Worm (Caenorhabditis elegans) whole organism, young adult: ENCODE results near the gene F32H5.4.
A peak's percentile ranks its signal among the peaks of the same experiment; 100 is the strongest.

Source experiments
- C17E4.6 ChIP-seq: fragments of 200-800 bp; sonication (Bioruptor generic); IDR thresholded peaks from 2 replicates; pipeline ENCODE4 v1.3.6; 2022; ENCODE audit warnings: missing genetic modification reagents, missing genetic modification characterization, missing compliant biosample characterization
- F10E7.11 ChIP-seq: sonication (generic microtip); optimal IDR thresholded peaks from 2 replicates; lab custom pipeline; 2017; ENCODE audit warnings: mild to moderate bottlenecking, missing genetic modification characterization, moderate library complexity, missing compliant biosample characterization
- F39B2.1 ChIP-seq: fragments of 200-800 bp; sonication (Bioruptor generic); IDR thresholded peaks from 2 replicates; pipeline ENCODE4 v1.3.6; 2022; ENCODE audit warnings: missing genetic modification reagents, missing genetic modification characterization, missing compliant biosample characterization
- F55B11.4 ChIP-seq: sonication (generic microtip); optimal IDR thresholded peaks from 2 replicates; lab custom pipeline; 2016; ENCODE audit warnings: missing compliant biosample characterization, missing genetic modification characterization, borderline replicate concordance; ENCODE audit not compliant: insufficient read depth
- Y53F4B.3 ChIP-seq: fragments of 200-800 bp; sonication (Bioruptor generic); IDR thresholded peaks from 2 replicates; pipeline ENCODE4 v1.3.6; 2022; ENCODE audit warnings: missing genetic modification reagents, missing genetic modification characterization, missing compliant biosample characterization
- Y53G8AR.9 ChIP-seq: fragments of 200-800 bp; sonication (Bioruptor generic); conservative IDR thresholded peaks from 2 replicates; pipeline ENCODE4 v1.3.6; 2022; ENCODE audit warnings: missing genetic modification reagents, missing genetic modification characterization, missing compliant biosample characterization
- Y67H2A.10 ChIP-seq: fragments of 200-800 bp; sonication (Bioruptor generic); conservative IDR thresholded peaks from 2 replicates; pipeline ENCODE4 v1.3.6; 2022; ENCODE audit warnings: missing genetic modification reagents, missing genetic modification characterization, missing compliant biosample characterization
- Y79H2A.3 ChIP-seq: fragments of 200-800 bp; sonication (Bioruptor generic); conservative IDR thresholded peaks from 2 replicates; pipeline ENCODE4 v1.3.6; 2022; ENCODE audit warnings: missing genetic modification reagents, missing genetic modification characterization, missing compliant biosample characterization
- Y95B8A.8 ChIP-seq: fragments of 200-800 bp; sonication (Bioruptor generic); IDR thresholded peaks from 2 replicates; pipeline ENCODE4 v1.3.6; 2022; ENCODE audit warnings: missing genetic modification reagents, missing genetic modification characterization, missing compliant biosample characterization
- akir-1 ChIP-seq: fragments of 200-800 bp; sonication (Bioruptor generic); optimal IDR thresholded peaks from 2 replicates; lab custom pipeline; 2018; ENCODE audit warnings: mild to moderate bottlenecking, missing genetic modification characterization, moderate library complexity, missing compliant biosample characterization
- aptf-2 ChIP-seq: fragments of 200-800 bp; sonication (Bioruptor generic); conservative IDR thresholded peaks from 2 replicates; pipeline ENCODE4 v1.3.6; 2022; ENCODE audit warnings: missing genetic modification reagents, missing genetic modification characterization, missing compliant biosample characterization
- aptf-3 ChIP-seq: fragments of 200-800 bp; sonication (Bioruptor generic); IDR thresholded peaks from 2 replicates; pipeline ENCODE4 v1.3.6; 2022; ENCODE audit warnings: missing genetic modification characterization, missing compliant biosample characterization
- attf-3 ChIP-seq: fragments of 200-800 bp; sonication (Bioruptor generic); conservative IDR thresholded peaks from 2 replicates; pipeline ENCODE4 v1.3.6; 2022; ENCODE audit warnings: missing genetic modification reagents, missing genetic modification characterization, missing compliant biosample characterization
- attf-5 ChIP-seq: fragments of 200-800 bp; sonication (Bioruptor generic); optimal IDR thresholded peaks from 2 replicates; lab custom pipeline; 2018; ENCODE audit warnings: mild to moderate bottlenecking, missing genetic modification characterization, missing compliant biosample characterization
- attf-6 ChIP-seq: fragments of 200-800 bp; sonication (Bioruptor generic); IDR thresholded peaks from 2 replicates; pipeline ENCODE4 v1.3.6; 2022; ENCODE audit warnings: missing genetic modification reagents, missing genetic modification characterization, missing compliant biosample characterization
- bed-2 ChIP-seq: fragments of 200-800 bp; sonication (Bioruptor generic); IDR thresholded peaks from 2 replicates; pipeline ENCODE4 v1.3.6; 2022; ENCODE audit warnings: missing genetic modification reagents, missing genetic modification characterization, missing compliant biosample characterization
- cebp-1 ChIP-seq, 2 experiments: fragments of 200-800 bp in 1 of 2; sonication (Bioruptor generic) in 1 of 2; sonication (generic microtip) in 1 of 2; IDR thresholded peaks in 1 of 2; optimal IDR thresholded peaks in 1 of 2; 2 replicates each; pipeline versions ENCODE4 v1.3.6 to Lab custom; 2017 to 2022; ENCODE audit warnings: missing compliant biosample characterization in 2 of 2, missing genetic modification characterization in 2 of 2, mild to moderate bottlenecking in 1 of 2, missing genetic modification reagents in 1 of 2, moderate library complexity in 1 of 2
- cebp-2 ChIP-seq: fragments of 200-800 bp; sonication (Bioruptor generic); IDR thresholded peaks from 2 replicates; pipeline ENCODE4 v1.3.6; 2022; ENCODE audit warnings: missing genetic modification characterization, missing compliant biosample characterization
- ceh-40 ChIP-seq: fragments of 200-800 bp; sonication (Bioruptor generic); IDR thresholded peaks from 2 replicates; pipeline ENCODE4 v1.3.6; 2022; ENCODE audit warnings: missing genetic modification characterization, missing compliant biosample characterization
- ceh-91 ChIP-seq: fragments of 200-800 bp; sonication (Bioruptor generic); IDR thresholded peaks from 2 replicates; pipeline ENCODE4 v1.3.6; 2022; ENCODE audit warnings: missing genetic modification reagents, missing genetic modification characterization, missing compliant biosample characterization
- dpl-1 ChIP-seq: fragments of 150-350 bp; optimal IDR thresholded peaks from 2 replicates; lab custom pipeline; 2014; ENCODE audit warnings: missing biosample characterization, missing genetic modification reagents, missing genetic modification characterization
- hlh-12 ChIP-seq: sonication (generic microtip); optimal IDR thresholded peaks from 2 replicates; lab custom pipeline; 2016; ENCODE audit warnings: missing genetic modification characterization, missing compliant biosample characterization
- hmg-1.2 ChIP-seq: fragments of 200-800 bp; sonication (Bioruptor generic); IDR thresholded peaks from 2 replicates; pipeline ENCODE4 v1.3.6; 2022; ENCODE audit warnings: missing genetic modification reagents, missing genetic modification characterization, missing compliant biosample characterization
- hmg-20 ChIP-seq: fragments of 200-800 bp; sonication (Bioruptor generic); IDR thresholded peaks from 2 replicates; pipeline ENCODE4 v1.3.6; 2022; ENCODE audit warnings: missing genetic modification reagents, missing genetic modification characterization, missing compliant biosample characterization
- lag-1 ChIP-seq: fragments of 200-800 bp; sonication (Bioruptor generic); IDR thresholded peaks from 2 replicates; pipeline ENCODE4 v1.3.6; 2022; ENCODE audit warnings: missing genetic modification reagents, missing genetic modification characterization, missing compliant biosample characterization
- lin-26 ChIP-seq: fragments of 200-800 bp; sonication (Bioruptor generic); IDR thresholded peaks from 2 replicates; pipeline ENCODE4 v1.3.6; 2022; ENCODE audit warnings: missing genetic modification reagents, missing genetic modification characterization, missing compliant biosample characterization
- lin-35 ChIP-seq, 3 experiments: fragments of 150-350 bp in 2 of 3; sonication (generic microtip) in 1 of 3; optimal IDR thresholded peaks; 2 replicates each; lab custom pipeline; 2014 to 2018; ENCODE audit warnings: missing biosample characterization in 3 of 3, missing genetic modification characterization in 3 of 3, missing genetic modification reagents in 3 of 3
- lin-40 ChIP-seq: sonication (generic microtip); optimal IDR thresholded peaks from 2 replicates; lab custom pipeline; 2016; ENCODE audit warnings: missing genetic modification characterization, mild to moderate bottlenecking, missing compliant biosample characterization, missing genotype, missing genetic modification reagents
- lir-1 ChIP-seq: fragments of 200-800 bp; sonication (Bioruptor generic); conservative IDR thresholded peaks from 2 replicates; pipeline ENCODE4 v1.3.6; 2022; ENCODE audit warnings: missing genetic modification reagents, missing genetic modification characterization, missing compliant biosample characterization
- madf-10 ChIP-seq: sonication (generic microtip); optimal IDR thresholded peaks from 2 replicates; lab custom pipeline; 2016; ENCODE audit warnings: mild to moderate bottlenecking, missing genetic modification characterization, missing compliant biosample characterization
- madf-3 ChIP-seq: fragments of 200-800 bp; sonication (Bioruptor generic); IDR thresholded peaks from 2 replicates; pipeline ENCODE4 v1.3.6; 2022; ENCODE audit warnings: missing genetic modification reagents, missing genetic modification characterization, missing compliant biosample characterization
- madf-8 ChIP-seq: fragments of 200-800 bp; sonication (Bioruptor generic); conservative IDR thresholded peaks from 2 replicates; pipeline ENCODE4 v1.3.6; 2022; ENCODE audit warnings: missing genetic modification reagents, missing genetic modification characterization, missing compliant biosample characterization
- mcd-1 ChIP-seq: fragments of 200-800 bp; sonication (Bioruptor generic); IDR thresholded peaks from 2 replicates; pipeline ENCODE4 v1.3.6; 2022; ENCODE audit warnings: missing genetic modification reagents, missing genetic modification characterization, missing compliant biosample characterization
- nfya-2 ChIP-seq: fragments of 200-800 bp; sonication (Bioruptor generic); IDR thresholded peaks from 2 replicates; pipeline ENCODE4 v1.3.6; 2022; ENCODE audit warnings: missing genetic modification reagents, missing genetic modification characterization, missing compliant biosample characterization
- nhr-80 ChIP-seq: sonication (generic microtip); optimal IDR thresholded peaks from 2 replicates; lab custom pipeline; 2016; ENCODE audit warnings: missing genetic modification characterization, missing compliant biosample characterization
- pbrm-1 ChIP-seq: fragments of 200-800 bp; sonication (Bioruptor generic); IDR thresholded peaks from 2 replicates; pipeline ENCODE4 v1.3.6; 2022; ENCODE audit warnings: missing genetic modification reagents, missing genetic modification characterization, missing compliant biosample characterization
- pha-4 ChIP-seq: fragments of 150-350 bp; sonication (generic microtip); optimal IDR thresholded peaks from 2 replicates; lab custom pipeline; 2014; ENCODE audit warnings: missing biosample characterization, missing genetic modification reagents, missing genetic modification characterization
- rcor-1 ChIP-seq: fragments of 200-800 bp; sonication (Bioruptor generic); IDR thresholded peaks from 2 replicates; pipeline ENCODE4 v1.3.6; 2022; ENCODE audit warnings: missing genetic modification reagents, missing genetic modification characterization, missing compliant biosample characterization
- sea-2 ChIP-seq: fragments of 200-800 bp; sonication (Bioruptor generic); IDR thresholded peaks from 2 replicates; pipeline ENCODE4 v1.3.6; 2022; ENCODE audit warnings: missing genetic modification characterization, missing compliant biosample characterization
- snpc-3.4 ChIP-seq: sonication (generic microtip); optimal IDR thresholded peaks from 2 replicates; lab custom pipeline; 2017; ENCODE audit warnings: missing genetic modification characterization, mild to moderate bottlenecking, missing compliant biosample characterization, antibody characterized with exemption, moderate library complexity, missing genotype, missing genetic modification reagents
- unc-130 ChIP-seq: sonication (generic microtip); optimal IDR thresholded peaks from 2 replicates; lab custom pipeline; 2016; ENCODE audit warnings: missing genetic modification reagents, missing genetic modification characterization, missing compliant biosample characterization
- xnd-1 ChIP-seq: sonication (generic microtip); optimal IDR thresholded peaks from 2 replicates; lab custom pipeline; 2016; ENCODE audit warnings: missing genotype, missing genetic modification reagents, missing genetic modification characterization, missing compliant biosample characterization
- zfh-2 ChIP-seq: fragments of 200-800 bp; sonication (Bioruptor generic); conservative IDR thresholded peaks from 2 replicates; pipeline ENCODE4 v1.3.6; 2022; ENCODE audit warnings: missing genetic modification reagents, missing genetic modification characterization, missing compliant biosample characterization
- ztf-18 ChIP-seq: sonication (generic microtip); optimal IDR thresholded peaks from 2 replicates; lab custom pipeline; 2016; ENCODE audit warnings: missing genotype, mild to moderate bottlenecking, missing genetic modification characterization, missing compliant biosample characterization
- ztf-22 ChIP-seq: fragments of 200-800 bp; sonication (Bioruptor generic); optimal IDR thresholded peaks from 2 replicates; lab custom pipeline; 2018; ENCODE audit warnings: mild to moderate bottlenecking, missing genetic modification characterization, moderate library complexity, missing compliant biosample characterization
- ztf-28 ChIP-seq: fragments of 200-800 bp; sonication (Bioruptor generic); IDR thresholded peaks from 2 replicates; pipeline ENCODE4 v1.3.6; 2022; ENCODE audit warnings: missing genetic modification reagents, missing genetic modification characterization, missing compliant biosample characterization
- ztf-3 ChIP-seq: fragments of 200-800 bp; sonication (Bioruptor generic); optimal IDR thresholded peaks from 2 replicates; lab custom pipeline; 2018; ENCODE audit warnings: mild to moderate bottlenecking, missing genetic modification characterization, missing compliant biosample characterization

The F32H5.4 gene

DNA sequence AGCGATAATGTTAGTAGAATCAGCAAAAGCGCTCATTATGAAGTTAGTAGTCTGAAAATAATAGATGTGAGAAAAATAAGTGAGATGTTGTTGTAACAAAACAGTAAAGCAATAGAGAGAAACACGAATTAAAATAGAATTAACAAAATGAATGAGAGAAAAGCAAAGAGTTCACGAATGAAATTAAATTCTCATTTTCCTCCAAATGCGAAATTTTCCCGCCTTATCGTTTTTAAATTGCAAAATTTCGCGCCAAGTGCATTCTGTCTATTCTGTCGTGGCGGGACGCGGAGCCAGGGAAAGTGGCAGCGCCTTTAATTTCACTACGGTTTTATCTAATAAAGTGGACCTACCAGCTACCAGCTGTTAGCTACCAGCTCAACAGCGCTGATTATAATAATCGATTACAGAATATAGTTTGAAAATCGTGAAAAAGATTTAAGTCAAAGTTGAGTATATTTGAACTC lies 48.1 kb upstream of the F32H5.4 start, which contains the start of gene nasp-2 (continued):
- TF ChIP-seq hmg-20 (GFP tag; lab: Robert Waterston, UW) = peak; percentile 64
- TF ChIP-seq Y67H2A.10 (GFP tag; lab: Robert Waterston, UW) = peak; percentile 84
- TF ChIP-seq C17E4.6 (GFP tag; lab: Robert Waterston, UW) = peak; percentile 88
- TF ChIP-seq sea-2 (GFP tag; lab: Robert Waterston, UW) = no peak
- TF ChIP-seq Y79H2A.3 = peak; percentile 80
- peak; percentile 90 for TF ChIP-seq unc-130
- TF ChIP-seq lin-26 (GFP tag; lab: Robert Waterston, UW) = peak; percentile 77
- TF ChIP-seq aptf-2 (GFP tag; lab: Robert Waterston, UW) = peak; percentile 73; the same call in 1 of the 2 replicates
- TF ChIP-seq Y95B8A.8 (GFP tag; lab: Robert Waterston, UW) = peak; percentile 97
- peak; percentile 83 for TF ChIP-seq mcd-1
- peak; percentile 84 for TF ChIP-seq lir-1 (GFP tag; lab: Robert Waterston, UW)
- TF ChIP-seq rcor-1 (GFP tag; lab: Robert Waterston, UW) = peak; percentile 94
- TF ChIP-seq madf-8 (GFP tag; lab: Robert Waterston, UW) = peak; percentile 99
- no peak for TF ChIP-seq zfh-2
- TF ChIP-seq madf-10 (tag; lab: Kevin White, UChicago) = no peak
- TF ChIP-seq lin-40 = no peak
- TF ChIP-seq ztf-18 (tag; lab: Kevin White, UChicago) = peak; percentile 31
- TF ChIP-seq F10E7.11 (tag; lab: Kevin White, UChicago) = no peak
- TF ChIP-seq pbrm-1 = peak; percentile 82
- TF ChIP-seq Y53F4B.3 (GFP tag; lab: Robert Waterston, UW) = peak; percentile 89
- peak; percentile 85 for TF ChIP-seq bed-2 (GFP tag; lab: Robert Waterston, UW)
- peak; percentile 96 for TF ChIP-seq attf-3 (GFP tag; lab: Robert Waterston, UW)
- TF ChIP-seq madf-3 = peak; percentile 94
- TF ChIP-seq cebp-1 (GFP tag; IDR thresholded peaks at IDR 0.05; lab: Robert Waterston, UW) = no peak
- TF ChIP-seq cebp-1 (tag; optimal IDR thresholded peaks at IDR 0.05; lab: Kevin White, UChicago) = peak; percentile 25
- TF ChIP-seq ztf-28 (GFP tag; lab: Robert Waterston, UW) = peak; percentile 78; the same call in 1 of the 2 replicates
- TF ChIP-seq dpl-1 = peak; percentile 99
- TF ChIP-seq akir-1 (GFP tag; lab: Kevin White, UChicago) = no peak
- no peak for TF ChIP-seq pha-4 (tag; lab: Kevin White, UChicago)
- TF ChIP-seq Y53G8AR.9 = peak; percentile 92
- TF ChIP-seq attf-6 (GFP tag; lab: Robert Waterston, UW) = peak; percentile 89
- TF ChIP-seq lag-1 (GFP tag; lab: Robert Waterston, UW) = no peak
- peak; percentile 95 for TF ChIP-seq snpc-3.4 (tag; lab: Kevin White, UChicago)
- peak; percentile 68 for TF ChIP-seq hmg-1.2
- peak; percentile 99 for TF ChIP-seq ceh-91
- no peak for TF ChIP-seq F55B11.4 (tag; lab: Kevin White, UChicago)

DNA sequence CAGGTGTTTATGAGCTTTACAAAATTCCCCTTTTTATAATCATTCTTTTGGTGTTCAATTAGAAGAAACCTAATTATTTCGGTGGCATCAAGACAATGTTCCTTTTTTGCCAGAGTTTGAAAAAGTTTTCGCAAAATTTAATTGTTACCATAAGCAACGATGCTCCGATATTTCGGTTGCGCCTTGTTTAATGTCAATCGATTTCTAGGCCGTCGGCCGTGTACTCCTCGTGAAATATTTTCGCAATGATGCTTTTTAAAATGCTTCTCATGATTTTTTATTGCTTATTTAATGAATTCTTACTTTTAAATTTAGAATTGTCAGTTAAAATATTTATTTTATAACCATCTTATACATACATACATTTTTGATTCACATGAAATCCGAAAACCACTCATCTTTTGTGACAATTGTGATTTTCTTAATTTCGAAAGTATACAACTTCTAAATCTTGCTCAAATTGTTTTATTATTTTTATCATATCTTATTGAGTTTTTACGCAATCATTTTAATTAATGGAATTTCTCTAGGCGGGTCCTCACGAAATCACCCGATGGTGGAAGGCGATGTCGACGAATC lies 47.2 kb upstream of the F32H5.4 start, which contains the start of gene C50B6.3:
Gene C50B6.3, plus strand, starts transcription at position 529 of the 579 bp plus-strand sequence.
- TF ChIP-seq hlh-12 (tag; lab: Kevin White, UChicago) (no peak), nfya-2 (GFP tag; lab: Robert Waterston, UW) (no peak), pha-4 (tag; lab: Kevin White, UChicago) (no peak), aptf-3 (GFP tag; lab: Robert Waterston, UW) (no peak), Y79H2A.3 (no peak), F39B2.1 (GFP tag; lab: Robert Waterston, UW) (no peak), xnd-1 (no peak), cebp-2 (GFP tag; lab: Robert Waterston, UW) (no peak), lin-35 (GFP tag; optimal IDR thresholded peaks at IDR 0.05; lab: Kevin White, UChicago) (peak in 1 of 3 experiments; percentile 72), attf-5 (peak; percentile 41), attf-6 (GFP tag; lab: Robert Waterston, UW) (no peak), lag-1 (GFP tag; lab: Robert Waterston, UW) (no peak), nhr-80 (tag; lab: Kevin White, UChicago) (no peak), ztf-18 (tag; lab: Kevin White, UChicago) (no peak), ztf-22 (GFP tag; lab: Kevin White, UChicago) (no peak), ztf-3 (GFP tag; lab: Kevin White, UChicago) (no peak), madf-3 (0 out of 2 replicates have a peak, but pooled peaks have one; percentile 33), hmg-1.2 (0 out of 2 replicates have a peak, but pooled peaks have one; percentile 35), ceh-40 (no peak)
